Fruit fly (Drosophila melanogaster) S2 (cell line): ENCODE results near the gene ND-39.

ENCODE experiments used
- CG8478 ChIP-seq: fragments of >200 bp; optimal IDR thresholded peaks from 2 replicates; lab custom pipeline; 2018
- CTCF ChIP-seq, 2 experiments: fragments of >200 bp; optimal IDR thresholded peaks; 2 replicates each; lab custom pipeline; 2018

DNA sequence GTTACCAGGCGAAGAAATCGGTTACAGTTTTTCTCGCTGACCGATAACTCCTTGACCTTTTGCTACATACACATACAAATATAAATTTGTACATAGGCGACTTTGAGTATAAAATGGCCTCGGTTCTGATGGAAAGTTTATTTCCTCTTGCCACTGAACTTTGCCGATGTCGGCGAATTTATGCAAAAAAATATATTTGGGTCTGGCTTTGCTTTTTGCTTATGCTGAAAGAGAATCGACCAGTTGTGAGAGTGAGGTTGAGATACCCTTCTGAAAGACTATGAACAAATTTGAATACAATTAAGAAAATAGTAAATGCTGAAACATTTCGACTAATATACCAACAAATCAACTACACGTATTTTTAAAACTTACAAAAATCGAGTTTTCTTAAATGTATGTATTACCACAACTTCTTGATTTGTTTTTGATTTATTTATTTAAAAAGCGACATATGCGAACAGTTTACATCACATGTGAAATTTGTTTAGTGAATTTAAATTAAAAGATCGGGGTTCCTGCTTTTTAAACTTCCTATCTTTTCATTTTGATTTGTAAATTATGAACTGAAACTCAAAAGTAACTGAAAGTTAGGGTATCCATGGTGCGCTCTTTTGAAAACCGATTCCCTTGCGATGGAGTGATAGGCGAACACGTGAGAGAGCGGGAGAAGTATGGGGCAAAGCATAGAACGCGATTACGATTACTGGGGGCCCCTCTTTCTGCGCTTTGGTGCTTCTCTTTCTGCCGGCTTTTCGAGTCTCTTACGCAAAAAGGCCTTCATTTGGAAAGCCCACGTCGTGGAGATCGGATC is 17.4 kb downstream of the ND-39 start:
- no peak for TF ChIP-seq CG8478
- TF ChIP-seq CTCF (optimal IDR thresholded peaks at IDR 0.05; lab: Kevin White, UChicago), result no peak
